Fruit fly (Drosophila melanogaster) whole organism, embryonic: ENCODE measurements around the gene SdhC.

Experiments used
- Abd-B ChIP-seq: fragments of 200-800 bp; sonication (Bioruptor generic); optimal IDR thresholded peaks from 2 replicates; lab custom pipeline; 2018; ENCODE audit warnings: missing biosample characterization, mild to moderate bottlenecking, missing genetic modification characterization, moderate library complexity
- B-H2 ChIP-seq: fragments of 200-800 bp; sonication (Bioruptor generic); optimal IDR thresholded peaks from 2 replicates; lab custom pipeline; 2018; ENCODE audit warnings: missing biosample characterization, mild to moderate bottlenecking, missing genetic modification characterization
- Bgb ChIP-seq: fragments of 200-800 bp; sonication (Bioruptor generic); IDR thresholded peaks from 2 replicates; pipeline ENCODE4 v1.3.6; 2022; ENCODE audit warnings: missing biosample characterization, missing genetic modification characterization; ENCODE audit not compliant: partially characterized antibody
- CG10654 ChIP-seq: fragments of 200-800 bp; sonication (Bioruptor generic); optimal IDR thresholded peaks from 2 replicates; lab custom pipeline; 2016; ENCODE audit warnings: missing biosample characterization, missing genetic modification characterization
- CG12942 ChIP-seq: fragments of 200-800 bp; sonication (Bioruptor generic); optimal IDR thresholded peaks from 3 replicates; lab custom pipeline; 2016; ENCODE audit warnings: missing biosample characterization, missing genetic modification characterization
- CG13287 ChIP-seq: fragments of 200-800 bp; sonication (Bioruptor generic); IDR thresholded peaks from 2 replicates; pipeline ENCODE4 v1.3.6; 2022; ENCODE audit warnings: missing biosample characterization, missing genetic modification characterization; ENCODE audit not compliant: partially characterized antibody
- CG14014 ChIP-seq: fragments of 200-800 bp; sonication (Bioruptor generic); IDR thresholded peaks from 2 replicates; pipeline ENCODE4 v1.3.6; 2022; ENCODE audit warnings: missing biosample characterization, missing genetic modification characterization
- CG1529 ChIP-seq: fragments of 200-800 bp; sonication (Bioruptor generic); optimal IDR thresholded peaks from 3 replicates; lab custom pipeline; 2018; ENCODE audit warnings: missing biosample characterization, missing genetic modification characterization
- CG1603 ChIP-seq: fragments of 200-800 bp; sonication (Bioruptor generic); optimal IDR thresholded peaks from 2 replicates; lab custom pipeline; 2019; ENCODE audit warnings: missing biosample characterization, mild to moderate bottlenecking, missing genetic modification characterization, moderate library complexity
- CG18011 ChIP-seq: fragments of 200-800 bp; sonication (Bioruptor generic); optimal IDR thresholded peaks from 2 replicates; lab custom pipeline; 2017; ENCODE audit warnings: missing biosample characterization, missing genetic modification characterization, mild to moderate bottlenecking, moderate library complexity, missing genotype
- CG18599 ChIP-seq: fragments of 200-800 bp; sonication (Bioruptor generic); optimal IDR thresholded peaks from 3 replicates; lab custom pipeline; 2017; ENCODE audit warnings: missing biosample characterization, missing genetic modification characterization, mild to moderate bottlenecking, moderate library complexity, missing genetic modification reagents
- CG2116 ChIP-seq: fragments of 200-800 bp; sonication (Bioruptor generic); optimal IDR thresholded peaks from 3 replicates; lab custom pipeline; 2018; ENCODE audit warnings: missing biosample characterization, mild to moderate bottlenecking, missing genetic modification characterization
- CG2712 ChIP-seq: fragments of 200-800 bp; optimal IDR thresholded peaks from 3 replicates; lab custom pipeline; 2019; ENCODE audit warnings: missing biosample characterization, mild to moderate bottlenecking, missing genetic modification characterization, moderate library complexity
- CG30403 ChIP-seq: fragments of 200-800 bp; sonication (Bioruptor generic); optimal IDR thresholded peaks from 3 replicates; lab custom pipeline; 2016; ENCODE audit warnings: missing biosample characterization, missing genetic modification characterization
- CG31365 ChIP-seq: fragments of 200-800 bp; sonication (Bioruptor generic); optimal IDR thresholded peaks from 2 replicates; lab custom pipeline; 2018; ENCODE audit warnings: missing biosample characterization, mild to moderate bottlenecking, missing genetic modification characterization
- CG3281 ChIP-seq: fragments of 200-800 bp; sonication (Bioruptor generic); optimal IDR thresholded peaks from 3 replicates; lab custom pipeline; 2017; ENCODE audit warnings: missing biosample characterization, mild to moderate bottlenecking, missing genetic modification characterization
- CG3407 ChIP-seq: fragments of 200-800 bp; sonication (Bioruptor generic); optimal IDR thresholded peaks from 2 replicates; lab custom pipeline; 2018; ENCODE audit warnings: missing biosample characterization, mild to moderate bottlenecking, missing genetic modification characterization
- CG34224 ChIP-seq: fragments of 200-800 bp; sonication (Bioruptor generic); IDR thresholded peaks from 3 replicates; pipeline ENCODE4 v1.3.6; 2022; ENCODE audit warnings: missing biosample characterization, missing genetic modification characterization; ENCODE audit not compliant: partially characterized antibody
- CG3838 ChIP-seq: fragments of 200-800 bp; sonication (Bioruptor generic); optimal IDR thresholded peaks from 3 replicates; lab custom pipeline; 2016; ENCODE audit warnings: missing biosample characterization, missing genetic modification characterization
- CG3995 ChIP-seq: fragments of 200-800 bp; sonication (Bioruptor generic); optimal IDR thresholded peaks from 3 replicates; lab custom pipeline; 2016; ENCODE audit warnings: missing biosample characterization, missing genetic modification characterization
- CG7745 ChIP-seq: fragments of 200-800 bp; sonication (Bioruptor generic); optimal IDR thresholded peaks from 2 replicates; lab custom pipeline; 2018; ENCODE audit warnings: missing biosample characterization, mild to moderate bottlenecking, missing genetic modification characterization, moderate library complexity
- CG8924 ChIP-seq: fragments of 200-800 bp; optimal IDR thresholded peaks from 3 replicates; lab custom pipeline; 2019; ENCODE audit warnings: missing biosample characterization, mild to moderate bottlenecking, missing genetic modification characterization, moderate library complexity
- Dp ChIP-seq: fragments of 200-800 bp; sonication (Bioruptor generic); optimal IDR thresholded peaks from 2 replicates; lab custom pipeline; 2018; ENCODE audit warnings: missing biosample characterization, mild to moderate bottlenecking, missing genetic modification characterization, moderate library complexity
- E2f2 ChIP-seq: fragments of 200-800 bp; sonication (Bioruptor generic); IDR thresholded peaks from 2 replicates; pipeline ENCODE4 v1.3.6; 2022; ENCODE audit warnings: missing biosample characterization, missing genetic modification characterization
- Ets65A ChIP-seq: fragments of 200-800 bp; sonication (Bioruptor generic); peaks from one replicate; lab custom pipeline; 2016; ENCODE audit warnings: missing biosample characterization, missing genetic modification characterization
- Ets97D ChIP-seq: fragments of 200-800 bp; sonication (Bioruptor generic); optimal IDR thresholded peaks from 3 replicates; lab custom pipeline; 2016; ENCODE audit warnings: missing biosample characterization, missing genetic modification characterization
- MBD-R2 ChIP-seq: fragments of 200-800 bp; sonication (Bioruptor generic); IDR thresholded peaks from 2 replicates; pipeline ENCODE4 v1.3.6; 2022; ENCODE audit warnings: missing biosample characterization, missing genetic modification characterization
- Med ChIP-seq: fragments of 200-800 bp; sonication (Bioruptor generic); peaks from one replicate; lab custom pipeline; 2016; ENCODE audit warnings: missing biosample characterization, missing genetic modification characterization, mild to moderate bottlenecking, inconsistent platforms, moderate library complexity
- Myb ChIP-seq: fragments of 200-800 bp; sonication (Bioruptor generic); optimal IDR thresholded peaks from 2 replicates; lab custom pipeline; 2016; ENCODE audit warnings: missing biosample characterization, missing genetic modification characterization
- NFAT ChIP-seq: fragments of 200-800 bp; sonication (Bioruptor generic); IDR thresholded peaks from 2 replicates; pipeline ENCODE4 v1.3.6; 2022; ENCODE audit warnings: missing biosample characterization, missing genetic modification characterization
- Nf-YA ChIP-seq: fragments of 200-800 bp; sonication (Bioruptor generic); IDR thresholded peaks from 2 replicates; pipeline ENCODE4 v1.3.6; 2022; ENCODE audit warnings: missing biosample characterization, missing genetic modification characterization
- Scr ChIP-seq: fragments of 200-800 bp; sonication (Bioruptor generic); IDR thresholded peaks from 2 replicates; pipeline ENCODE4 v1.3.6; 2022; ENCODE audit warnings: missing biosample characterization, missing genetic modification characterization; ENCODE audit not compliant: partially characterized antibody
- Tbp ChIP-seq: fragments of >200 bp; optimal IDR thresholded peaks from 2 replicates; lab custom pipeline; 2018; ENCODE audit warnings: missing biosample characterization, missing genetic modification characterization
- YL-1 ChIP-seq: fragments of 200-800 bp; sonication (Bioruptor generic); optimal IDR thresholded peaks from 3 replicates; lab custom pipeline; 2017; ENCODE audit warnings: missing biosample characterization, mild to moderate bottlenecking, missing genetic modification characterization
- ato ChIP-seq: fragments of 200-800 bp; sonication (Bioruptor generic); IDR thresholded peaks from 2 replicates; pipeline ENCODE4 v1.3.6; 2022; ENCODE audit warnings: missing biosample characterization, missing genetic modification characterization; ENCODE audit not compliant: partially characterized antibody
- bbx ChIP-seq: fragments of 200-800 bp; sonication (Bioruptor generic); IDR thresholded peaks from 2 replicates; pipeline ENCODE4 v1.3.6; 2022; ENCODE audit warnings: missing biosample characterization, missing genetic modification characterization; ENCODE audit not compliant: partially characterized antibody
- chinmo ChIP-seq: fragments of 200-800 bp; sonication (Bioruptor generic); IDR thresholded peaks from 4 replicates; pipeline ENCODE4 v1.3.6; 2022; ENCODE audit warnings: missing biosample characterization, missing genetic modification characterization; ENCODE audit not compliant: partially characterized antibody
- croc ChIP-seq: fragments of 200-800 bp; sonication (Bioruptor generic); conservative IDR thresholded peaks from 3 replicates; pipeline ENCODE4 v1.3.6; 2022; ENCODE audit warnings: missing biosample characterization, missing genetic modification characterization
- fd102C ChIP-seq: fragments of 200-800 bp; sonication (Bioruptor generic); optimal IDR thresholded peaks from 2 replicates; lab custom pipeline; 2018; ENCODE audit warnings: missing biosample characterization, mild to moderate bottlenecking, missing genetic modification characterization, moderate library complexity
- hbn ChIP-seq: fragments of 200-800 bp; sonication (Bioruptor generic); IDR thresholded peaks from 2 replicates; pipeline ENCODE4 v1.3.6; 2022; ENCODE audit warnings: missing biosample characterization, missing genetic modification characterization; ENCODE audit not compliant: partially characterized antibody
- inv ChIP-seq: fragments of 200-800 bp; sonication (Bioruptor generic); IDR thresholded peaks from 2 replicates; pipeline ENCODE4 v1.3.6; 2022; ENCODE audit warnings: missing biosample characterization, missing genetic modification characterization; ENCODE audit not compliant: partially characterized antibody
- kay ChIP-seq: fragments of 200-800 bp; sonication (Bioruptor generic); optimal IDR thresholded peaks from 2 replicates; lab custom pipeline; 2016; ENCODE audit warnings: missing biosample characterization, missing genetic modification characterization
- knrl ChIP-seq: fragments of 200-800 bp; sonication (Bioruptor generic); IDR thresholded peaks from 3 replicates; pipeline ENCODE4 v1.3.6; 2022; ENCODE audit warnings: missing biosample characterization, missing genetic modification characterization; ENCODE audit not compliant: partially characterized antibody
- pb ChIP-seq: fragments of 200-800 bp; sonication (Bioruptor generic); optimal IDR thresholded peaks from 3 replicates; lab custom pipeline; 2016; ENCODE audit warnings: missing biosample characterization, missing genetic modification characterization
- pzg ChIP-seq: fragments of 200-800 bp; sonication (Bioruptor generic); optimal IDR thresholded peaks from 3 replicates; lab custom pipeline; 2018; ENCODE audit warnings: missing biosample characterization, mild to moderate bottlenecking, missing genetic modification characterization, moderate library complexity
- sens ChIP-seq: fragments of 200-800 bp; sonication (Bioruptor generic); peaks from one replicate; lab custom pipeline; 2016; ENCODE audit warnings: missing biosample characterization, missing genetic modification characterization
- stwl ChIP-seq: fragments of 200-800 bp; sonication (Bioruptor generic); optimal IDR thresholded peaks from 3 replicates; lab custom pipeline; 2018; ENCODE audit warnings: missing biosample characterization, mild to moderate bottlenecking, missing genetic modification characterization, moderate library complexity
- trem ChIP-seq: fragments of 200-800 bp; optimal IDR thresholded peaks from 3 replicates; lab custom pipeline; 2019; ENCODE audit warnings: missing biosample characterization, mild to moderate bottlenecking, missing genetic modification characterization, moderate library complexity
- trh ChIP-seq: fragments of 200-800 bp; sonication (Bioruptor generic); optimal IDR thresholded peaks from 2 replicates; lab custom pipeline; 2016; ENCODE audit warnings: missing biosample characterization, missing genetic modification characterization
- unc-4 ChIP-seq: fragments of 200-800 bp; sonication (Bioruptor generic); IDR thresholded peaks from 2 replicates; pipeline ENCODE4 v1.3.6; 2022; ENCODE audit warnings: missing biosample characterization, missing genetic modification characterization; ENCODE audit not compliant: partially characterized antibody

The SdhC gene

dm6 chr3R:11236041-11236440 is 26.4 kb upstream of the SdhC start, which contains the start of gene CG31441 (continued):
- peak; percentile 61 for TF ChIP-seq Scr (GFP tag; lab: Robert Waterston, UW)
- no peak for TF ChIP-seq Abd-B (GFP tag; lab: Kevin White, UChicago)
- no peak for TF ChIP-seq CG14014
- peak; percentile 20 for TF ChIP-seq trem (tag; lab: Kevin White, UChicago)
- no peak for TF ChIP-seq CG3281 (GFP tag; lab: Kevin White, UChicago)
- no peak for TF ChIP-seq CG30403 (GFP tag; lab: Kevin White, UChicago)
- no peak for TF ChIP-seq kay (GFP tag; lab: Kevin White, UChicago)
- no peak for TF ChIP-seq Nf-YA (GFP tag; lab: Robert Waterston, UW)
- peak; percentile 67 for TF ChIP-seq stwl
- TF ChIP-seq unc-4 (GFP tag; lab: Robert Waterston, UW): peak; percentile 56; the same call in 1 of the 2 replicates
- 0 out of 2 replicates have a peak, but pooled peaks have one; percentile 24 for TF ChIP-seq Bgb
- no peak for TF ChIP-seq YL-1
- TF ChIP-seq CG34224 (GFP tag; lab: Robert Waterston, UW): peak; percentile 75
- peak; percentile 81 for TF ChIP-seq E2f2 (GFP tag; lab: Robert Waterston, UW)
- TF ChIP-seq CG7745 (tag; lab: Kevin White, UChicago): no peak
- peak; percentile 32 for TF ChIP-seq Med (GFP tag; lab: Kevin White, UChicago)
- peak; percentile 26 for TF ChIP-seq B-H2 (GFP tag; lab: Kevin White, UChicago)
- TF ChIP-seq trh (GFP tag; lab: Kevin White, UChicago): no peak
- no peak for TF ChIP-seq CG18599 (GFP tag; lab: Kevin White, UChicago)
- peak; percentile 49; the same call in 1 of the 2 replicates for TF ChIP-seq bbx
- no peak for TF ChIP-seq croc
- TF ChIP-seq pb (GFP tag; lab: Kevin White, UChicago): no peak
- TF ChIP-seq CG8924: no peak
- TF ChIP-seq Tbp (GFP tag; lab: Kevin White, UChicago): no peak
- peak; percentile 63 for TF ChIP-seq hbn
- TF ChIP-seq CG2116 (GFP tag; lab: Kevin White, UChicago): peak; percentile 42
- TF ChIP-seq CG13287: peak; percentile 64; the same call in 1 of the 2 replicates
- no peak for TF ChIP-seq CG18011 (GFP tag; lab: Kevin White, UChicago)
- no peak for TF ChIP-seq CG12942 (GFP tag; lab: Kevin White, UChicago)
- TF ChIP-seq Ets65A: peak; percentile 56
- TF ChIP-seq Myb (GFP tag; lab: Kevin White, UChicago): peak; percentile 55
- TF ChIP-seq CG3407: no peak
- TF ChIP-seq CG10654 (GFP tag; lab: Kevin White, UChicago): no peak
- peak; percentile 39 for TF ChIP-seq CG3838 (GFP tag; lab: Kevin White, UChicago)
- TF ChIP-seq pzg (GFP tag; lab: Kevin White, UChicago): peak; percentile 49
- no peak for TF ChIP-seq NFAT (GFP tag; lab: Robert Waterston, UW)
- no peak for TF ChIP-seq CG1529 (GFP tag; lab: Kevin White, UChicago)
- TF ChIP-seq ato (GFP tag; lab: Robert Waterston, UW): peak; percentile 30; the same call in 1 of the 2 replicates
- TF ChIP-seq MBD-R2: peak; percentile 85
- TF ChIP-seq CG2712 (tag; lab: Kevin White, UChicago): peak; percentile 3
- no peak for TF ChIP-seq inv (GFP tag; lab: Robert Waterston, UW)
- no peak for TF ChIP-seq CG3995 (GFP tag; lab: Kevin White, UChicago)
- TF ChIP-seq Dp (GFP tag; lab: Kevin White, UChicago): peak; percentile 69
- 0 out of 4 replicates have a peak, but pooled peaks have one; percentile 62 for TF ChIP-seq chinmo (GFP tag; lab: Robert Waterston, UW)
- TF ChIP-seq sens: peak; percentile 83
- peak; percentile 8 for TF ChIP-seq Ets97D (GFP tag; lab: Kevin White, UChicago)
- TF ChIP-seq CG31365 (tag; lab: Kevin White, UChicago): no peak
- peak; percentile 38; the same call in 1 of the 3 replicates for TF ChIP-seq knrl
- TF ChIP-seq CG1603 (tag; lab: Kevin White, UChicago): peak; percentile 34
- no peak for TF ChIP-seq fd102C
